Worm (Caenorhabditis elegans) whole organism, L2 larva: ENCODE measurements around the gene F56A8.9.

ENCODE experiments used
- ZK546.5 ChIP-seq: sonication (generic microtip); optimal IDR thresholded peaks from 2 replicates; lab custom pipeline; 2017; ENCODE audit warnings: missing biosample characterization, missing genetic modification characterization
- ama-1 ChIP-seq: fragments of 150-350 bp; optimal IDR thresholded peaks from 2 replicates; lab custom pipeline; 2018; ENCODE audit warnings: inconsistent platforms
- blmp-1 ChIP-seq: sonication (generic microtip); optimal IDR thresholded peaks from 2 replicates; lab custom pipeline; 2017; ENCODE audit warnings: missing genetic modification characterization, mild to moderate bottlenecking, missing compliant biosample characterization, antibody characterized with exemption, moderate library complexity; ENCODE audit not compliant: insufficient read depth
- elt-1 ChIP-seq: fragments of 150-350 bp; optimal IDR thresholded peaks from 2 replicates; lab custom pipeline; 2014; ENCODE audit warnings: missing biosample characterization, missing genetic modification characterization
- gmeb-1 ChIP-seq: fragments of 150-350 bp; optimal IDR thresholded peaks from 2 replicates; lab custom pipeline; 2014; ENCODE audit warnings: missing biosample characterization, missing genetic modification characterization
- nhr-77 ChIP-seq: fragments of 150-350 bp; optimal IDR thresholded peaks from 2 replicates; lab custom pipeline; 2014; ENCODE audit warnings: missing biosample characterization, missing genetic modification characterization
- skn-1 ChIP-seq: sonication (generic microtip); optimal IDR thresholded peaks from 2 replicates; lab custom pipeline; 2017; ENCODE audit warnings: missing biosample characterization, missing genetic modification characterization
- sma-3 ChIP-seq: sonication (generic microtip); optimal IDR thresholded peaks from 2 replicates; lab custom pipeline; 2016; ENCODE audit warnings: missing genetic modification reagents, missing genetic modification characterization, missing compliant biosample characterization

DNA sequence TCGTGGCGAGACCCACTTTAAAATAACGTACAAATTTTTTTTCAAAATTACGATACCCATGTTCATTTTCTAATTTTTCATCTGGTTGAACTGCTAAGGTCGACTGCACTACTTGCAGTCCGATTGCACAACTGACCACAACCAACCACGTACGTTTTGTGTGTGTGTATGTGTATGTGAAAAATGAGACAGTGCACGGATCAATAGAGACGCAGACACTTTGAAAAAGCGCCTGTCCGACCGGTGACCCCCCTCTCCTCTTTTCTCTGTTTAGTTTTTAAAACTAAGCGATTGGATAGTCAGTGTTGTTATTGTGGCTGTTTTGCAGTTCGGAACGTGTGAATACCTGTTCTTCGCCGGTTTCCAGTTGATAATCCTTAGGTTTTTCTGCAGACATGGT lies 4.3 kb downstream of the F56A8.9 start:
- no peak for TF ChIP-seq nhr-77 (tag; lab: Kevin White, UChicago)
- no peak for TF ChIP-seq sma-3 (GFP tag; lab: Kevin White, UChicago)
- no peak for TF ChIP-seq skn-1 (tag; lab: Kevin White, UChicago)
- no peak for TF ChIP-seq blmp-1
- TF ChIP-seq elt-1: no peak
- TF ChIP-seq ZK546.5: no peak
- no peak for TF ChIP-seq gmeb-1 (tag; lab: Kevin White, UChicago)
- no peak for TF ChIP-seq ama-1
